Worm (Caenorhabditis elegans) whole organism, L4 larva: ENCODE data around the gene txt-1.
A peak's percentile ranks its signal among the peaks of the same experiment; 100 is the strongest.

Experiments
- snpc-1.2 ChIP-seq: fragments of 200-800 bp; sonication (Bioruptor generic); IDR thresholded peaks from 2 replicates; pipeline ENCODE4 v1.3.6; 2022; ENCODE audit warnings: missing genetic modification reagents, missing genetic modification characterization, missing compliant biosample characterization
- spr-3 ChIP-seq: fragments of 200-800 bp; sonication (Bioruptor generic); optimal IDR thresholded peaks from 2 replicates; lab custom pipeline; 2018; ENCODE audit warnings: mild to moderate bottlenecking, missing genetic modification characterization, missing compliant biosample characterization

txt-1 gene

ce11 chrII:155904-156303 lies 49.9 kb downstream of the txt-1 start, which contains the start of gene mrpl-28 (continued):
- peak; percentile 55 for TF ChIP-seq spr-3
- 0 out of 2 replicates have a peak, but pooled peaks have one; percentile 16 for TF ChIP-seq snpc-1.2 (GFP tag; lab: Robert Waterston, UW)
- TF ChIP-seq, all 104 proteins: peak for 56
